Worm (Caenorhabditis elegans) whole organism, midembryonic: Measurements from ENCODE around the gene srj-5.

ENCODE experiments used
- T22C8.4 ChIP-seq: fragments of 200-800 bp; sonication (Bioruptor generic); IDR thresholded peaks from 2 replicates; pipeline ENCODE4 v1.3.6; 2022; ENCODE audit warnings: missing genetic modification characterization, missing compliant biosample characterization
- cog-1 ChIP-seq: sonication (generic microtip); optimal IDR thresholded peaks from 2 replicates; lab custom pipeline; 2016; ENCODE audit warnings: missing genetic modification characterization, missing compliant biosample characterization
- flt-1 ChIP-seq: fragments of 200-800 bp; sonication (Bioruptor generic); IDR thresholded peaks from 2 replicates; pipeline ENCODE4 v1.3.6; 2022; ENCODE audit warnings: missing genetic modification characterization, missing compliant biosample characterization
- klf-2 ChIP-seq: fragments of 200-800 bp; sonication (Bioruptor generic); conservative IDR thresholded peaks from 2 replicates; pipeline ENCODE4 v1.3.6; 2022; ENCODE audit warnings: missing genetic modification reagents, missing genetic modification characterization, missing compliant biosample characterization
- med-1 ChIP-seq: sonication (generic microtip); optimal IDR thresholded peaks from 2 replicates; lab custom pipeline; 2017; ENCODE audit warnings: missing genetic modification characterization, mild to moderate bottlenecking, missing compliant biosample characterization, antibody characterized with exemption, missing genetic modification reagents; ENCODE audit not compliant: insufficient read depth
- tab-1 ChIP-seq: fragments of 200-800 bp; sonication (Bioruptor generic); IDR thresholded peaks from 2 replicates; pipeline ENCODE4 v1.3.6; 2022; ENCODE audit warnings: missing genetic modification characterization, missing compliant biosample characterization
- ztf-23 ChIP-seq: fragments of 200-800 bp; sonication (Bioruptor generic); IDR thresholded peaks from 2 replicates; pipeline ENCODE4 v1.3.6; 2022; ENCODE audit warnings: missing genetic modification reagents, missing genetic modification characterization, missing compliant biosample characterization
- ztf-29 ChIP-seq: fragments of 200-800 bp; sonication (Bioruptor generic); IDR thresholded peaks from 2 replicates; pipeline ENCODE4 v1.3.6; 2022; ENCODE audit warnings: missing genetic modification reagents, missing genetic modification characterization, missing compliant biosample characterization

DNA sequence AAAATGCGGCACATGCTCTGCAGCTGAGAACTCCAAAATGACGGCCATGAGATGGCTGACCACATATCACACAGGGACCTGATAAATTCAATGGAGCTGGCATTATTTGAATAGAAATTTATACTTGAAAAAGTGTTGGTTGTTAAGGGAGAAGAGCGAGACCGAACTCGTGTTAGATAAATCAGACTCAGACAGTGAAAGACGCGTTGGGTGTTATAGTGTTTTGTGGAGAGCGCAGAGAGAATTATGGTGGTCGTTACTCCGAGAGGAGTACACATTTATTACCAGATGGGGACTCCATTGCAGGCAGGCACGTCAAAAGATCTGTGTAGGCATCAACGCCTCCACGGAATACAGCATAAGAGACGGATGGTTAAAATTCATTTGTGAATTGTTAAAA lies 10.1 kb downstream of the srj-5 start, which contains the start of gene nhr-190:
- TF ChIP-seq ztf-29 (no peak), cog-1 (tag; lab: Kevin White, UChicago) (no peak), tab-1 (no peak), ztf-23 (no peak), T22C8.4 (no peak), flt-1 (GFP tag; lab: Robert Waterston, UW) (no peak), klf-2 (no peak), med-1 (GFP tag; lab: Kevin White, UChicago) (no peak)
